Fruit fly (Drosophila melanogaster) whole organism: Measurements from ENCODE around the gene CG9733.

Experiments used
- CG8478 ChIP-seq: fragments of >200 bp; optimal IDR thresholded peaks from 2 replicates; lab custom pipeline; 2018; ENCODE audit warnings: inconsistent platforms
- Dll ChIP-seq: fragments of >200 bp; optimal IDR thresholded peaks from 2 replicates; lab custom pipeline; 2017
- EcR ChIP-seq, 2 experiments: fragments of >200 bp; optimal IDR thresholded peaks; 2 replicates each; lab custom pipeline; 2017; ENCODE audit warnings: missing biosample characterization in 2 of 2, missing genetic modification characterization in 2 of 2, missing genetic modification reagents in 2 of 2
- pan ChIP-seq: fragments of >200 bp; optimal IDR thresholded peaks from 2 replicates; lab custom pipeline; 2017
- psq ChIP-seq: fragments of >200 bp; optimal IDR thresholded peaks from 2 replicates; lab custom pipeline; 2017
- usp ChIP-seq: fragments of >200 bp; optimal IDR thresholded peaks from 2 replicates; lab custom pipeline; 2017; ENCODE audit warnings: missing biosample characterization, missing genetic modification characterization, mixed read lengths

DNA sequence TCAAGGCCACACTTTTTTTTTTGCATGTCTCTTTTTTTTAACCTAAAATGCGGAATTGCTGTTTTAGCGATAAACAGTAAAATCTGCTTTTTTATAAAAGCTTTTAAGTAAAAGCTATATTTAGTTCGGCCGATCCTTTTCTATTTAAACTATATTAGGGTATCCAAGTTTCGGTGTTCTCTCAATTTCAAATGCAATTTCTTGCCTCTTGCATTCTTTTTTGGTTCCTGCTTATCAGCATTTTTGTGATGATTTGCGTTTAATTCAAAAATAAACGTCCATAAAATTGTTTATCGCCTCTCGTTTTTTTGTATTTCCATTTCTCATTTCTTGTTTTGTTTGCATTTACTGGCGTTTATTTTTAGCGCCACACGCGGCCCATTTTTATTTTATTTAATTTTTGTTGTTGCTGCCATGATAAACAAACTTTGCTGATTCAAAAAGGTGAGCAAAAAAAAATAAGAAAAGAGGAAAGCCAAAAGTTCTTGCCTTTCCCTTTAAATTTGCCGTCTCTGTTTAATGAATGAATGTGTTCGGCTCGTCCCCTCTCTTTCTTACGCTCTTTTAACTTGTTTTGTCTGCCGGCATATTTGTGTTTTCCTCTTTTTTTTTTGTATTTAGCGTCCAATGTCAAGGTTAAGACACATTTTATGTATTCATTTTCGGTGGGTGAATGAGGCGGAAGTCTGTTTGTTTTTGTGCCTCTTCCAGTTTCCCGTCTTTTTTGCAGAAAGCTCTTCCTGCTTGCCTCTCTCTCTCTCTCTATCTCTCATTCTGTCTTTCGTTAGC, 35.0 kb upstream of the CG9733 start:
- TF ChIP-seq EcR (GFP tag; optimal IDR thresholded peaks at IDR 0.05; lab: Kevin White, UChicago) (no peak), psq (no peak), usp (GFP tag; lab: Kevin White, UChicago) (no peak), CG8478 (no peak), Dll (lab: Kevin White, UChicago) (no peak), pan (lab: Kevin White, UChicago) (no peak)
